Worm (Caenorhabditis elegans) whole organism, young adult: ENCODE results near the gene lsy-12.
A peak's percentile ranks its signal among the peaks of the same experiment; 100 is the strongest.

Experiments
- B0019.2 ChIP-seq: fragments of 200-800 bp; sonication (Bioruptor generic); conservative IDR thresholded peaks from 2 replicates; pipeline ENCODE4 v1.3.6; 2022; ENCODE audit warnings: missing genetic modification reagents, missing genetic modification characterization, missing compliant biosample characterization
- B0035.1 ChIP-seq: sonication (generic microtip); optimal IDR thresholded peaks from 2 replicates; lab custom pipeline; 2016; ENCODE audit warnings: missing genetic modification characterization, mild to moderate bottlenecking, missing compliant biosample characterization, missing genotype, missing genetic modification reagents
- B0336.3 ChIP-seq: fragments of 200-800 bp; sonication (Bioruptor generic); IDR thresholded peaks from 2 replicates; pipeline ENCODE4 v1.3.6; 2022; ENCODE audit warnings: missing genetic modification characterization, missing compliant biosample characterization
- F22D6.2 ChIP-seq: sonication (generic microtip); optimal IDR thresholded peaks from 2 replicates; lab custom pipeline; 2016; ENCODE audit warnings: mild to moderate bottlenecking, missing genetic modification characterization, missing compliant biosample characterization
- F57C9.4 ChIP-seq: sonication (generic microtip); optimal IDR thresholded peaks from 2 replicates; lab custom pipeline; 2017; ENCODE audit warnings: mild to moderate bottlenecking, missing genetic modification characterization, missing compliant biosample characterization
- K11D2.4 ChIP-seq: fragments of 200-800 bp; sonication (Bioruptor generic); IDR thresholded peaks from 2 replicates; pipeline ENCODE4 v1.3.6; 2022; ENCODE audit warnings: missing genetic modification reagents, missing genetic modification characterization, missing compliant biosample characterization
- K12H6.12 ChIP-seq: fragments of 200-800 bp; sonication (Bioruptor generic); optimal IDR thresholded peaks from 2 replicates; lab custom pipeline; 2018; ENCODE audit warnings: mild to moderate bottlenecking, missing genetic modification characterization, missing compliant biosample characterization
- T07F8.4 ChIP-seq: sonication (generic microtip); optimal IDR thresholded peaks from 2 replicates; lab custom pipeline; 2016; ENCODE audit warnings: mild to moderate bottlenecking, missing genetic modification characterization, moderate library complexity, missing compliant biosample characterization
- T26A5.8 ChIP-seq: sonication (generic microtip); optimal IDR thresholded peaks from 2 replicates; lab custom pipeline; 2016; ENCODE audit warnings: missing genetic modification characterization, missing compliant biosample characterization
- Y53F4B.3 ChIP-seq: fragments of 200-800 bp; sonication (Bioruptor generic); IDR thresholded peaks from 2 replicates; pipeline ENCODE4 v1.3.6; 2022; ENCODE audit warnings: missing genetic modification reagents, missing genetic modification characterization, missing compliant biosample characterization
- Y67H2A.10 ChIP-seq: fragments of 200-800 bp; sonication (Bioruptor generic); conservative IDR thresholded peaks from 2 replicates; pipeline ENCODE4 v1.3.6; 2022; ENCODE audit warnings: missing genetic modification reagents, missing genetic modification characterization, missing compliant biosample characterization
- Y79H2A.3 ChIP-seq: fragments of 200-800 bp; sonication (Bioruptor generic); conservative IDR thresholded peaks from 2 replicates; pipeline ENCODE4 v1.3.6; 2022; ENCODE audit warnings: missing genetic modification reagents, missing genetic modification characterization, missing compliant biosample characterization
- aptf-3 ChIP-seq: fragments of 200-800 bp; sonication (Bioruptor generic); IDR thresholded peaks from 2 replicates; pipeline ENCODE4 v1.3.6; 2022; ENCODE audit warnings: missing genetic modification characterization, missing compliant biosample characterization
- atf-7 ChIP-seq: sonication (generic microtip); optimal IDR thresholded peaks from 2 replicates; lab custom pipeline; 2017; ENCODE audit warnings: mild to moderate bottlenecking, missing genetic modification characterization, missing compliant biosample characterization
- ceh-100 ChIP-seq: fragments of 200-800 bp; sonication (Bioruptor generic); IDR thresholded peaks from 2 replicates; pipeline ENCODE4 v1.3.6; 2022; ENCODE audit warnings: missing genetic modification reagents, missing genetic modification characterization, missing compliant biosample characterization
- ceh-79 ChIP-seq: sonication (generic microtip); optimal IDR thresholded peaks from 2 replicates; lab custom pipeline; 2017; ENCODE audit warnings: mild to moderate bottlenecking, missing genetic modification characterization, missing compliant biosample characterization
- ceh-91 ChIP-seq: fragments of 200-800 bp; sonication (Bioruptor generic); IDR thresholded peaks from 2 replicates; pipeline ENCODE4 v1.3.6; 2022; ENCODE audit warnings: missing genetic modification reagents, missing genetic modification characterization, missing compliant biosample characterization
- die-1 ChIP-seq: sonication (generic microtip); optimal IDR thresholded peaks from 2 replicates; lab custom pipeline; 2016; ENCODE audit warnings: missing genotype, mild to moderate bottlenecking, missing genetic modification characterization, missing compliant biosample characterization
- hsf-1 ChIP-seq: fragments of 200-800 bp; sonication (Bioruptor generic); IDR thresholded peaks from 2 replicates; pipeline ENCODE4 v1.3.6; 2022; ENCODE audit warnings: missing genetic modification reagents, missing genetic modification characterization, missing compliant biosample characterization
- lag-1 ChIP-seq: fragments of 200-800 bp; sonication (Bioruptor generic); IDR thresholded peaks from 2 replicates; pipeline ENCODE4 v1.3.6; 2022; ENCODE audit warnings: missing genetic modification reagents, missing genetic modification characterization, missing compliant biosample characterization
- let-526 ChIP-seq: fragments of 200-800 bp; sonication (Bioruptor generic); IDR thresholded peaks from 2 replicates; pipeline ENCODE4 v1.3.6; 2022; ENCODE audit warnings: missing genetic modification reagents, missing genetic modification characterization, missing compliant biosample characterization
- lin-35 ChIP-seq, 3 experiments: fragments of 150-350 bp in 2 of 3; sonication (generic microtip) in 1 of 3; optimal IDR thresholded peaks; 2 replicates each; lab custom pipeline; 2014 to 2018; ENCODE audit warnings: missing biosample characterization in 3 of 3, missing genetic modification characterization in 3 of 3, missing genetic modification reagents in 3 of 3
- madf-3 ChIP-seq: fragments of 200-800 bp; sonication (Bioruptor generic); IDR thresholded peaks from 2 replicates; pipeline ENCODE4 v1.3.6; 2022; ENCODE audit warnings: missing genetic modification reagents, missing genetic modification characterization, missing compliant biosample characterization
- mcd-1 ChIP-seq: fragments of 200-800 bp; sonication (Bioruptor generic); IDR thresholded peaks from 2 replicates; pipeline ENCODE4 v1.3.6; 2022; ENCODE audit warnings: missing genetic modification reagents, missing genetic modification characterization, missing compliant biosample characterization
- mes-4 ChIP-seq: sonication (generic microtip); optimal IDR thresholded peaks from 2 replicates; lab custom pipeline; 2016; ENCODE audit warnings: missing genotype, missing genetic modification characterization, missing compliant biosample characterization
- nfyb-1 ChIP-seq: fragments of 200-800 bp; sonication (Bioruptor generic); IDR thresholded peaks from 2 replicates; pipeline ENCODE4 v1.3.6; 2022; ENCODE audit warnings: missing genetic modification reagents, missing genetic modification characterization, missing compliant biosample characterization
- nhr-80 ChIP-seq: sonication (generic microtip); optimal IDR thresholded peaks from 2 replicates; lab custom pipeline; 2016; ENCODE audit warnings: missing genetic modification characterization, missing compliant biosample characterization
- repo-1 ChIP-seq: sonication (generic microtip); optimal IDR thresholded peaks from 2 replicates; lab custom pipeline; 2017; ENCODE audit warnings: mild to moderate bottlenecking, missing genetic modification characterization, missing compliant biosample characterization
- snpc-1.1 ChIP-seq: sonication (generic microtip); optimal IDR thresholded peaks from 2 replicates; lab custom pipeline; 2017; ENCODE audit warnings: missing genetic modification characterization, mild to moderate bottlenecking, missing compliant biosample characterization, antibody characterized with exemption, moderate library complexity, missing genotype, missing genetic modification reagents; ENCODE audit not compliant: insufficient read depth
- snpc-1.3 ChIP-seq: sonication (generic microtip); optimal IDR thresholded peaks from 2 replicates; lab custom pipeline; 2017; ENCODE audit warnings: missing genetic modification characterization, mild to moderate bottlenecking, missing compliant biosample characterization, antibody characterized with exemption, moderate library complexity, missing genotype, missing genetic modification reagents; ENCODE audit not compliant: insufficient read depth
- tbx-9 ChIP-seq: sonication (generic microtip); optimal IDR thresholded peaks from 2 replicates; lab custom pipeline; 2016; ENCODE audit warnings: borderline replicate concordance, missing genetic modification characterization, inconsistent platforms, missing compliant biosample characterization
- tlf-1 ChIP-seq: fragments of 200-800 bp; sonication (Bioruptor generic); optimal IDR thresholded peaks from 2 replicates; lab custom pipeline; 2018; ENCODE audit warnings: mild to moderate bottlenecking, missing genetic modification characterization, missing compliant biosample characterization
- unc-130 ChIP-seq: sonication (generic microtip); optimal IDR thresholded peaks from 2 replicates; lab custom pipeline; 2016; ENCODE audit warnings: missing genetic modification reagents, missing genetic modification characterization, missing compliant biosample characterization
- unc-62 ChIP-seq: fragments of 150-350 bp; optimal IDR thresholded peaks from 2 replicates; lab custom pipeline; 2014; ENCODE audit warnings: missing biosample characterization, missing genetic modification reagents, missing genetic modification characterization
- xnd-1 ChIP-seq: sonication (generic microtip); optimal IDR thresholded peaks from 2 replicates; lab custom pipeline; 2016; ENCODE audit warnings: missing genotype, missing genetic modification reagents, missing genetic modification characterization, missing compliant biosample characterization

lsy-12 gene

DNA sequence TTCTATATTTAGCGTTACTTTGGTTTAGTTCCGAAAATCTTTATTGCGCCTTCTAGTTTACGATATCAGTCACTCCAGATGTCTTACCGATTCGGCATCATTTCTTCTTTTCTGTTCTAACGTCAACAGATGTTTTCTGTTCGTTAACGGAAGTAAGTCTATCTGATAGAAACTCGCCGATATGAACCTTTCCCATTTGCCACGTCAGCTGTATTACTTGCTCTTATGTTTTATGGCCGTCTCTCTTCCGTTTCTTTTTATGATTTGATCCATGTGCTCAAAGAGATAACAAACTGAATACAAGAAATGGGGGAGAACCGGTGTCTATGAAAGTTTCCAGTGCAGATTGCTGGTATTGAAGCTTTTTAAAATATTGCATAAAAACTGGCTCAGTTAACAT is 19.6 kb upstream of the lsy-12 start, which contains the start of gene srab-26:
Gene srab-26, minus strand, starts transcription at position 101 of the 400 bp plus-strand sequence.
- no peak for TF ChIP-seq die-1 (tag; lab: Kevin White, UChicago)
- TF ChIP-seq B0035.1 = no peak
- TF ChIP-seq T26A5.8 (tag; lab: Kevin White, UChicago) = no peak
- no peak for TF ChIP-seq B0019.2 (GFP tag; lab: Robert Waterston, UW)
- TF ChIP-seq lag-1 (GFP tag; lab: Robert Waterston, UW) = no peak
- no peak for TF ChIP-seq F57C9.4 (tag; lab: Kevin White, UChicago)
- TF ChIP-seq Y79H2A.3 = no peak
- TF ChIP-seq xnd-1 (tag; lab: Kevin White, UChicago) = no peak
- TF ChIP-seq Y53F4B.3 (GFP tag; lab: Robert Waterston, UW) = no peak
- no peak for TF ChIP-seq K12H6.12 (tag; lab: Kevin White, UChicago)
- no peak for TF ChIP-seq tlf-1 (GFP tag; lab: Kevin White, UChicago)
- no peak for TF ChIP-seq B0336.3 (GFP tag; lab: Robert Waterston, UW)
- TF ChIP-seq tbx-9 (tag; lab: Kevin White, UChicago) = no peak
- TF ChIP-seq ceh-79 (tag; lab: Kevin White, UChicago) = no peak
- no peak for TF ChIP-seq lin-35 (GFP tag; optimal IDR thresholded peaks at IDR 0.05; lab: Kevin White, UChicago)
- no peak for TF ChIP-seq repo-1
- TF ChIP-seq T07F8.4 (tag; lab: Kevin White, UChicago) = no peak
- TF ChIP-seq mcd-1 (GFP tag; lab: Robert Waterston, UW) = no peak
- TF ChIP-seq, all 124 proteins: peak for 0

DNA sequence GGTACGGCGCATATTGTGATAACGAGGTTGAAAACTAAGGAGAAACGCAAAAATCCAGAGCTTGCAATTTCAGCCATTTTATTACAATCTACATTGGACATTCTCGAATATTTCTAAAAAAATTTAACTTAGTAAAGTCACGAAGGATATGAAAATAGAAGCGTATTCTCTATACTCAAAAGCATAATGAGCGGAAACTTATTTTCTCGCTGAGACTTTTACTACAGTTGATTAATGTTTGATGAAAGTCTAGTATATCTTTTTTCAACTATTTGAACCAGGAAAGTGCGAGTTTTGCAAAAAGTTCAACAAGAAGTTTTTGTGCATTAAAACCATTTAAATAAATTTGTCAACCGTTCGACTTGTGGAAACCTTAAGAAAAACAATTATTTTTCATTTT is 11.6 kb upstream of the lsy-12 start, which contains the start of gene srab-18:
Gene srab-18, minus strand, starts transcription at position 101 of the 400 bp plus-strand sequence.
- TF ChIP-seq snpc-1.1 (no peak), hsf-1 (GFP tag; lab: Robert Waterston, UW) (no peak), madf-3 (GFP tag; lab: Robert Waterston, UW) (no peak), ceh-91 (no peak), atf-7 (tag; lab: Kevin White, UChicago) (no peak), let-526 (no peak), unc-130 (no peak)

DNA sequence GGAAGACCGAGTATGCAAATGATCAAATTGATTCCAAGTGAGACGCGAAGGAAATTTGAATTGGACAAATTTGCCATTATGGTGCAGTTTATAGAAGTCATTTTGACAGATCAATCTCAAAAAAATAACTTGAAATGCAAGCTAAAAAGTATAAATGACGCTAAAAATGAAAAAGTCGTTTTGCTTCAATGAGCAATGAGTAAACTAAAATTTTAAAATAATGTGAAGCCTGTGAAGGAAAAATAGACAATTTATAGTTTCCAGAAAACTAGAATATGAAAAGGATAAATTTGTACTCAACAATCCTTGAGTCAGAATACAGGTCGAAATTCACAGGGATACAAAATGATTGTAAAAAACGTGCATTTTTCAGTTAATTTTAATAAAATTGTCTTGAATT is 8.5 kb upstream of the lsy-12 start, which contains the start of gene srab-17:
Gene srab-17, minus strand, starts transcription at position 101 of the 400 bp plus-strand sequence.
- TF ChIP-seq aptf-3 (GFP tag; lab: Robert Waterston, UW) = no peak
- no peak for TF ChIP-seq unc-62 (GFP tag; lab: Kevin White, UChicago)
- TF ChIP-seq ceh-100 (GFP tag; lab: Robert Waterston, UW) = no peak
- no peak for TF ChIP-seq mes-4 (tag; lab: Kevin White, UChicago)
- no peak for TF ChIP-seq Y67H2A.10
- TF ChIP-seq nhr-80 (tag; lab: Kevin White, UChicago) = no peak
- TF ChIP-seq K11D2.4 (GFP tag; lab: Robert Waterston, UW) = no peak
- TF ChIP-seq snpc-1.3 (tag; lab: Kevin White, UChicago) = no peak

DNA sequence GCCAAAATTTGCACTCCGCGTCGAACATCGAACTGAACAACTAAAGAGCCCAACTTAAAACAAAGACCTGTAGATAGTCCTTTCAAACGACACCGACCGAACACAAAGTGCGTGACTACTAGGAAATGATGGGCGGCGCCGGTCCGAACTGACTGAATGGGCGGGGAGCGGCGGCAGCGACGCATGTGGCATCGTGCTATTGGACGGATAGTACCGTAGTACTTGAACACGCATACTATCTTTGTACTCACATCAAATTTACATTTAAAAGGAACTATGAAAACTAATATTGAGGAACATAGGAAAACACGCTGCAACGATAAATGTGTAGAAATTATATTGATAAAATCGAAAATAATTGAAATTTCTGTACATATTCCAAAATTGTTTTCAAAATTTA is 574 bp upstream of the lsy-12 start:
- TF ChIP-seq F22D6.2 (tag; lab: Kevin White, UChicago) (no peak), tlf-1 (GFP tag; lab: Kevin White, UChicago) (no peak), nfyb-1 (GFP tag; lab: Robert Waterston, UW) (peak; percentile 92)
- TF ChIP-seq, all 124 proteins: peak for 1
